Worm (Caenorhabditis elegans) whole organism, L4/young adult: ENCODE data around the gene ifb-2.

Experiments used
- W03F9.2 ChIP-seq: fragments of 150-350 bp; optimal IDR thresholded peaks from 2 replicates; lab custom pipeline; 2014; ENCODE audit warnings: missing biosample characterization, missing genetic modification characterization
- dao-5 ChIP-seq: sonication (generic microtip); optimal IDR thresholded peaks from 2 replicates; lab custom pipeline; 2016; ENCODE audit warnings: missing genotype, missing genetic modification characterization, moderate library complexity, missing compliant biosample characterization
- him-1 ChIP-seq: sonication (generic microtip); optimal IDR thresholded peaks from 2 replicates; lab custom pipeline; 2016; ENCODE audit warnings: missing genotype, missing genetic modification reagents, missing genetic modification characterization, missing compliant biosample characterization

DNA sequence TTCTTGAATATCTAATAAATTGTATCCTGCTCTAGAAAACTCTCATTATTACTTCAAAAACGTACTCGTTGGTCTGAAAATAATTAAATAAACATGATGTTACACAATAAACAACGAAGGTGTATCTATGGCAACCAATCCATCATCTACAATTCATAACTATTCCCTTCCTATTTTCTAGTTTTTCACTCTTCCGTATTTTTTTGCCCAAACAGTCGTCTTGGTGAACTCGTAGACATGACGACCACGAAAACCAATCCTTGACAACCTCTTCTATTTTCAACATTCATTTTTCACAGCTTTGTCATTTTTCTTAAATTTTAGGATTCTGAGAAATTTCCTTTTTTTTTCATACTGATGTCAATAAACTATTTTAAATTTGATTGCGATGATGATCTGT is 38.8 kb downstream of the ifb-2 start, which contains the start of gene K05F1.13:
- TF ChIP-seq dao-5 (tag; lab: Kevin White, UChicago) (no peak), him-1 (tag; lab: Kevin White, UChicago) (no peak), W03F9.2 (tag; lab: Kevin White, UChicago) (no peak)
